Fruit fly (Drosophila melanogaster): ENCODE data around the gene mip130.
A peak's percentile ranks its signal among the peaks of the same experiment; 100 is the strongest.

mip130 gene

DNA sequence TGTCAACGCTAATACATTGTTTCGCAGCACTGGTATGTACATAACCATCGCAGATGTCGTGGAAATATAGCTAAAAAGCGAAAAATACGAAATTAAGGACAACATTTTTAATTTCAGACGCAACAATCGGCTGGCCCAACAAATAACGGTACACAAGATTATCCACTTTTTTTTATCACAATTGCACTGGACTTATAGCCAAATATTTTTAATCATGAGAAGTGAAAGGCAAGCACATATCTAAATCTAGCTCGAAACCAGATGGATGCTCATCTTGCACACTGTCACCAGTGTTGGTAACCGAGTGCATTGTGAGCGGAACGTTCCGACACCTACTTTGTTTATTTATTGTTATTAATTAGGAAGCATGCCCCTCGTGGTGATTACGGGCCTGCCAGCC lies 32.0 kb downstream of the mip130 start, which contains the start of the genes CG3857 and CG3587 (continued):
- TF ChIP-seq CG10979 (tag; optimal IDR thresholded peaks at IDR 0.05), result peak; percentile 54
- TF ChIP-seq CG7839 (tag; optimal IDR thresholded peaks at IDR 0.05), result peak; percentile 67
- no peak for TF ChIP-seq vnd (GFP tag; IDR thresholded peaks at IDR 0.05; ENCODE audit: partially characterized antibody)
- peak; percentile 61 for TF ChIP-seq Fer1 (GFP tag; optimal IDR thresholded peaks at IDR 0.05)
- TF ChIP-seq CG7987 (GFP tag; optimal IDR thresholded peaks at IDR 0.05), result peak; percentile 48
- TF ChIP-seq Usf (GFP tag; optimal IDR thresholded peaks at IDR 0.05), result peak; percentile 66
- TF ChIP-seq TFAM (GFP tag; optimal IDR thresholded peaks at IDR 0.05), result no peak
- peak in 1 of 2 experiments; percentile 60 for TF ChIP-seq bsh (GFP tag; optimal IDR thresholded peaks at IDR 0.05)
- no peak for TF ChIP-seq cad (GFP tag; optimal IDR thresholded peaks at IDR 0.05)
- TF ChIP-seq CG3838 (GFP tag; optimal IDR thresholded peaks at IDR 0.05), result no peak

- TF ChIP-seq onecut (GFP tag; IDR thresholded peaks at IDR 0.05), result 0 out of 2 replicates have a peak, but pooled peaks have one; percentile 5
- TF ChIP-seq z (GFP tag; IDR thresholded peaks at IDR 0.05), result peak; percentile 31; the same call in 1 of the 3 replicates
- peak; percentile 78 for TF ChIP-seq Jarid2 (GFP tag; optimal IDR thresholded peaks at IDR 0.05)
- TF ChIP-seq CG6683 (GFP tag; optimal IDR thresholded peaks at IDR 0.05), result no peak
- TF ChIP-seq kni (GFP tag; optimal IDR thresholded peaks at IDR 0.05), result no peak
- TF ChIP-seq Dek (tag; optimal IDR thresholded peaks at IDR 0.05), result no peak
- TF ChIP-seq CG4820 (GFP tag; optimal IDR thresholded peaks at IDR 0.05), result no peak
- peak; percentile 67 for TF ChIP-seq Med (GFP tag)
- no peak for TF ChIP-seq Dfd (GFP tag; optimal IDR thresholded peaks at IDR 0.05)
- peak; percentile 7 for TF ChIP-seq sens (GFP tag)
- TF ChIP-seq kah (GFP tag; optimal IDR thresholded peaks at IDR 0.05), result peak; percentile 66
- TF ChIP-seq Deaf1 (tag; optimal IDR thresholded peaks at IDR 0.05), result peak; percentile 3
- TF ChIP-seq CG17568 (GFP tag; optimal IDR thresholded peaks at IDR 0.05), result peak; percentile 4
- 0 out of 2 replicates have a peak, but pooled peaks have one; percentile 14 for TF ChIP-seq rib (GFP tag; IDR thresholded peaks at IDR 0.05)
- TF ChIP-seq CG10321 (GFP tag; IDR thresholded peaks at IDR 0.05), result no peak
- no peak for TF ChIP-seq MESR4 (GFP tag; optimal IDR thresholded peaks at IDR 0.05)
- TF ChIP-seq Opbp (GFP tag; IDR thresholded peaks at IDR 0.05; ENCODE audit: partially characterized antibody), result 0 out of 3 replicates have a peak, but pooled peaks have one; percentile 24
- 0 out of 2 replicates have a peak, but pooled peaks have one; percentile 23 for TF ChIP-seq bbx (GFP tag; IDR thresholded peaks at IDR 0.05; ENCODE audit: partially characterized antibody)
- TF ChIP-seq CTCF (GFP tag; optimal IDR thresholded peaks at IDR 0.05), result peak; percentile 26
- TF ChIP-seq yki (optimal IDR thresholded peaks at IDR 0.05), result peak; percentile 79
- TF ChIP-seq Lim3 (GFP tag; IDR thresholded peaks at IDR 0.05), result no peak
- peak; percentile 43; the same call in 1 of the 2 replicates for TF ChIP-seq seq (GFP tag; IDR thresholded peaks at IDR 0.05)
- no peak for TF ChIP-seq Mes4 (GFP tag; optimal IDR thresholded peaks at IDR 0.05)
- no peak for TF ChIP-seq exex (tag; optimal IDR thresholded peaks at IDR 0.05)
- TF ChIP-seq zf30C (GFP tag; optimal IDR thresholded peaks at IDR 0.05), result peak; percentile 28
- no peak for TF ChIP-seq CG1602 (GFP tag; optimal IDR thresholded peaks at IDR 0.05)
- TF ChIP-seq CG2712 (tag; optimal IDR thresholded peaks at IDR 0.05), result no peak
- peak; percentile 23 for TF ChIP-seq CG17385 (GFP tag; optimal IDR thresholded peaks at IDR 0.05)
- TF ChIP-seq CG18262 (tag; optimal IDR thresholded peaks at IDR 0.05), result no peak
- TF ChIP-seq crol (GFP tag; IDR thresholded peaks at IDR 0.05), result peak; percentile 33; the same call in 1 of the 2 replicates
- peak; percentile 68 for TF ChIP-seq nom (GFP tag; optimal IDR thresholded peaks at IDR 0.05)
- TF ChIP-seq CG10543 (GFP tag; optimal IDR thresholded peaks at IDR 0.05), result no peak
- TF ChIP-seq CG4360 (GFP tag; IDR thresholded peaks at IDR 0.05), result no peak
- peak; percentile 99 for TF ChIP-seq CG3163 (GFP tag; optimal IDR thresholded peaks at IDR 0.05)
- no peak for TF ChIP-seq CG34224 (GFP tag; IDR thresholded peaks at IDR 0.05; ENCODE audit: partially characterized antibody)
- peak; percentile 3 for TF ChIP-seq CG6254 (GFP tag; optimal IDR thresholded peaks at IDR 0.05)
- no peak for TF ChIP-seq klu (GFP tag; IDR thresholded peaks at IDR 0.05)
- peak; percentile 37; the same call in 1 of the 2 replicates for TF ChIP-seq unc-4 (GFP tag; IDR thresholded peaks at IDR 0.05; ENCODE audit: partially characterized antibody)
- TF ChIP-seq CG15073 (GFP tag; optimal IDR thresholded peaks at IDR 0.05), result no peak
Observed at dm6 chrX:1941669-1942092, 33.6 kb downstream of the mip130 start, which contains the start of gene Hr4. Hr4 (plus strand) TSS chrX:1941940.
